Fruit fly (Drosophila melanogaster) whole organism, embryonic: ENCODE measurements around the gene Rab30.

ENCODE experiments used
- B-H2 ChIP-seq: fragments of 200-800 bp; sonication (Bioruptor generic); optimal IDR thresholded peaks from 2 replicates; lab custom pipeline; 2018; ENCODE audit warnings: missing biosample characterization, mild to moderate bottlenecking, missing genetic modification characterization
- CG10267 ChIP-seq: fragments of 200-800 bp; sonication (Bioruptor generic); optimal IDR thresholded peaks from 2 replicates; lab custom pipeline; 2018; ENCODE audit warnings: missing biosample characterization, mild to moderate bottlenecking, missing genetic modification characterization, moderate library complexity
- CG10565 ChIP-seq: fragments of 200-800 bp; sonication (Bioruptor generic); optimal IDR thresholded peaks from 3 replicates; lab custom pipeline; 2016; ENCODE audit warnings: missing biosample characterization, mild to moderate bottlenecking, missing genetic modification characterization
- CG13424 ChIP-seq: fragments of 200-800 bp; sonication (Bioruptor generic); optimal IDR thresholded peaks from 2 replicates; lab custom pipeline; 2019; ENCODE audit warnings: missing biosample characterization, mild to moderate bottlenecking, missing genetic modification characterization, moderate library complexity
- CG1832 ChIP-seq: fragments of 200-800 bp; sonication (Bioruptor generic); optimal IDR thresholded peaks from 2 replicates; lab custom pipeline; 2017; ENCODE audit warnings: missing biosample characterization, mild to moderate bottlenecking, missing genetic modification characterization, inconsistent platforms
- CG2116 ChIP-seq: fragments of 200-800 bp; sonication (Bioruptor generic); optimal IDR thresholded peaks from 3 replicates; lab custom pipeline; 2018; ENCODE audit warnings: missing biosample characterization, mild to moderate bottlenecking, missing genetic modification characterization
- CG30431 ChIP-seq: fragments of 200-800 bp; sonication (Bioruptor generic); optimal IDR thresholded peaks from 2 replicates; lab custom pipeline; 2017; ENCODE audit warnings: missing biosample characterization, missing genetic modification characterization
- CG34224 ChIP-seq: fragments of 200-800 bp; sonication (Bioruptor generic); IDR thresholded peaks from 3 replicates; pipeline ENCODE4 v1.3.6; 2022; ENCODE audit warnings: missing biosample characterization, missing genetic modification characterization; ENCODE audit not compliant: partially characterized antibody
- CG4282 ChIP-seq: fragments of 200-800 bp; sonication (Bioruptor generic); optimal IDR thresholded peaks from 2 replicates; lab custom pipeline; 2016; ENCODE audit warnings: missing biosample characterization, missing genetic modification characterization
- CG4328 ChIP-seq: fragments of 200-800 bp; sonication (Bioruptor generic); optimal IDR thresholded peaks from 3 replicates; lab custom pipeline; 2017; ENCODE audit warnings: missing biosample characterization, missing genetic modification reagents, missing genetic modification characterization
- CG6689 ChIP-seq: fragments of 200-800 bp; sonication (Bioruptor generic); IDR thresholded peaks from 2 replicates; pipeline ENCODE4 v1.3.6; 2022; ENCODE audit warnings: missing biosample characterization, missing genetic modification characterization
- CG7928 ChIP-seq: fragments of 200-800 bp; sonication (Bioruptor generic); optimal IDR thresholded peaks from 2 replicates; lab custom pipeline; 2017; ENCODE audit warnings: missing biosample characterization, mild to moderate bottlenecking, missing genetic modification characterization
- CG8089 ChIP-seq: fragments of 200-800 bp; sonication (Bioruptor generic); optimal IDR thresholded peaks from 3 replicates; lab custom pipeline; 2016; ENCODE audit warnings: missing biosample characterization, missing genetic modification characterization
- CG8478 ChIP-seq: fragments of >200 bp; optimal IDR thresholded peaks from 2 replicates; lab custom pipeline; 2018
- CTCF ChIP-seq: fragments of 200-800 bp; sonication (Bioruptor generic); optimal IDR thresholded peaks from 2 replicates; lab custom pipeline; 2017; ENCODE audit warnings: missing biosample characterization, mild to moderate bottlenecking, missing genetic modification characterization, moderate library complexity
- Dll ChIP-seq: fragments of 200-800 bp; sonication (Bioruptor generic); IDR thresholded peaks from 4 replicates; pipeline ENCODE4 v1.3.6; 2022; ENCODE audit warnings: missing biosample characterization, missing genetic modification characterization; ENCODE audit not compliant: partially characterized antibody
- Fer1 ChIP-seq: fragments of 200-800 bp; sonication (Bioruptor generic); optimal IDR thresholded peaks from 2 replicates; lab custom pipeline; 2017; ENCODE audit warnings: missing biosample characterization, mild to moderate bottlenecking, missing genetic modification characterization
- H2.0 ChIP-seq: fragments of 200-800 bp; sonication (Bioruptor generic); IDR thresholded peaks from 2 replicates; pipeline ENCODE4 v1.3.6; 2022; ENCODE audit warnings: missing biosample characterization, missing genetic modification characterization
- MESR4 ChIP-seq: fragments of 200-800 bp; sonication (Bioruptor generic); optimal IDR thresholded peaks from 2 replicates; lab custom pipeline; 2018; ENCODE audit warnings: missing biosample characterization, mild to moderate bottlenecking, missing genetic modification characterization, moderate library complexity
- Meics ChIP-seq: fragments of 200-800 bp; sonication (Bioruptor generic); optimal IDR thresholded peaks from 2 replicates; lab custom pipeline; 2017; ENCODE audit warnings: missing biosample characterization, mild to moderate bottlenecking, missing genetic modification characterization
- Oaz ChIP-seq: fragments of 200-800 bp; sonication (Bioruptor generic); IDR thresholded peaks from 2 replicates; pipeline ENCODE4 v1.3.6; 2022; ENCODE audit warnings: missing biosample characterization, missing genetic modification characterization
- Xrp1 ChIP-seq: fragments of 200-800 bp; sonication (Bioruptor generic); IDR thresholded peaks from 2 replicates; pipeline ENCODE4 v1.3.6; 2022; ENCODE audit warnings: missing biosample characterization, missing genetic modification characterization
- ara ChIP-seq: fragments of 200-800 bp; sonication (Bioruptor generic); IDR thresholded peaks from 2 replicates; pipeline ENCODE4 v1.3.6; 2022; ENCODE audit warnings: missing biosample characterization, missing genetic modification characterization
- chn ChIP-seq: fragments of 200-800 bp; sonication (Bioruptor generic); optimal IDR thresholded peaks from 2 replicates; lab custom pipeline; 2016; ENCODE audit warnings: missing biosample characterization, missing genetic modification characterization
- esg ChIP-seq: fragments of 200-800 bp; sonication (Bioruptor generic); conservative IDR thresholded peaks from 2 replicates; pipeline ENCODE4 v1.3.6; 2022; ENCODE audit warnings: missing biosample characterization, missing genetic modification characterization
- gem ChIP-seq: fragments of 200-800 bp; sonication (Bioruptor generic); optimal IDR thresholded peaks from 2 replicates; lab custom pipeline; 2019; ENCODE audit warnings: missing biosample characterization, mild to moderate bottlenecking, missing genetic modification characterization, moderate library complexity
- grau ChIP-seq: fragments of 200-800 bp; optimal IDR thresholded peaks from 3 replicates; lab custom pipeline; 2019; ENCODE audit warnings: missing biosample characterization, mild to moderate bottlenecking, missing genetic modification characterization, moderate library complexity
- nerfin-1 ChIP-seq: fragments of 200-800 bp; sonication (Bioruptor generic); optimal IDR thresholded peaks from 3 replicates; lab custom pipeline; 2019; ENCODE audit warnings: missing biosample characterization, mild to moderate bottlenecking, missing genetic modification characterization, moderate library complexity
- nom ChIP-seq: fragments of 200-800 bp; sonication (Bioruptor generic); optimal IDR thresholded peaks from 2 replicates; lab custom pipeline; 2017; ENCODE audit warnings: missing biosample characterization, missing genetic modification characterization, mild to moderate bottlenecking, moderate library complexity, missing genetic modification reagents
- onecut ChIP-seq: fragments of 200-800 bp; sonication (Bioruptor generic); IDR thresholded peaks from 2 replicates; pipeline ENCODE4 v1.3.6; 2022; ENCODE audit warnings: missing biosample characterization, missing genetic modification characterization
- pb ChIP-seq: fragments of 200-800 bp; sonication (Bioruptor generic); optimal IDR thresholded peaks from 3 replicates; lab custom pipeline; 2016; ENCODE audit warnings: missing biosample characterization, missing genetic modification characterization
- row ChIP-seq: fragments of 200-800 bp; sonication (Bioruptor generic); IDR thresholded peaks from 3 replicates; pipeline ENCODE4 v1.3.6; 2022; ENCODE audit warnings: missing biosample characterization, missing genetic modification characterization
- sqz ChIP-seq: fragments of 200-800 bp; sonication (Bioruptor generic); optimal IDR thresholded peaks from 3 replicates; lab custom pipeline; 2018; ENCODE audit warnings: missing biosample characterization, mild to moderate bottlenecking, missing genetic modification characterization
- stwl ChIP-seq: fragments of 200-800 bp; sonication (Bioruptor generic); optimal IDR thresholded peaks from 3 replicates; lab custom pipeline; 2018; ENCODE audit warnings: missing biosample characterization, mild to moderate bottlenecking, missing genetic modification characterization, moderate library complexity
- sug ChIP-seq: fragments of 200-800 bp; optimal IDR thresholded peaks from 2 replicates; lab custom pipeline; 2019; ENCODE audit warnings: missing biosample characterization, mild to moderate bottlenecking, missing genetic modification characterization, moderate library complexity
- tna ChIP-seq: fragments of 200-800 bp; sonication (Bioruptor generic); IDR thresholded peaks from 2 replicates; pipeline ENCODE4 v1.3.6; 2022; ENCODE audit warnings: missing biosample characterization, missing genetic modification characterization; ENCODE audit not compliant: partially characterized antibody
- vfl ChIP-seq: fragments of 200-800 bp; sonication (Bioruptor generic); optimal IDR thresholded peaks from 2 replicates; lab custom pipeline; 2016; ENCODE audit warnings: missing biosample characterization, missing genetic modification characterization
- vnd ChIP-seq: fragments of 200-800 bp; sonication (Bioruptor generic); IDR thresholded peaks from 3 replicates; pipeline ENCODE4 v1.3.6; 2022; ENCODE audit warnings: missing biosample characterization, missing genetic modification characterization; ENCODE audit not compliant: partially characterized antibody

Rab30 gene

dm6 chr2L:7051740-7052139 is 19.3 kb upstream of the Rab30 start:
- no peak for TF ChIP-seq H2.0 (GFP tag; lab: Robert Waterston, UW)
- TF ChIP-seq CG4282 (GFP tag; lab: Kevin White, UChicago) = no peak
- TF ChIP-seq row (GFP tag; lab: Robert Waterston, UW) = no peak
- no peak for TF ChIP-seq Xrp1 (GFP tag; lab: Robert Waterston, UW)
- no peak for TF ChIP-seq tna (GFP tag; lab: Robert Waterston, UW)
- TF ChIP-seq Fer1 = no peak
- TF ChIP-seq CTCF (GFP tag; lab: Kevin White, UChicago) = no peak
- no peak for TF ChIP-seq CG8089 (GFP tag; lab: Kevin White, UChicago)
- TF ChIP-seq chn (GFP tag; lab: Kevin White, UChicago) = no peak
- TF ChIP-seq Oaz (GFP tag; lab: Robert Waterston, UW) = no peak
- no peak for TF ChIP-seq CG2116 (GFP tag; lab: Kevin White, UChicago)
- TF ChIP-seq CG30431 = no peak
- TF ChIP-seq sqz (GFP tag; lab: Kevin White, UChicago) = no peak
- no peak for TF ChIP-seq gem (tag; lab: Kevin White, UChicago)
- no peak for TF ChIP-seq vfl (GFP tag; lab: Kevin White, UChicago)
- no peak for TF ChIP-seq CG6689
- TF ChIP-seq sug (tag; lab: Kevin White, UChicago) = no peak
- TF ChIP-seq nom (GFP tag; lab: Kevin White, UChicago) = no peak
- TF ChIP-seq, all 482 proteins: peak for 0

dm6 chr2L:7050492-7051182 is 18.2 kb upstream of the Rab30 start:
- TF ChIP-seq CG13424 (tag; lab: Kevin White, UChicago) (no peak), esg (no peak), MESR4 (GFP tag; lab: Kevin White, UChicago) (no peak), stwl (peak; percentile 67), vnd (no peak), CG1832 (GFP tag; lab: Kevin White, UChicago) (peak; percentile 60), CG10267 (tag; lab: Kevin White, UChicago) (peak; percentile 36), CG4328 (no peak), grau (tag; lab: Kevin White, UChicago) (peak; percentile 34), ara (0 out of 2 replicates have a peak, but pooled peaks have one; percentile 7), chn (GFP tag; lab: Kevin White, UChicago) (no peak), onecut (GFP tag; lab: Robert Waterston, UW) (peak; percentile 96), B-H2 (GFP tag; lab: Kevin White, UChicago) (no peak), Dll (GFP tag; lab: Robert Waterston, UW) (0 out of 4 replicates have a peak, but pooled peaks have one; percentile 8), Meics (GFP tag; lab: Kevin White, UChicago) (no peak), pb (GFP tag; lab: Kevin White, UChicago) (no peak), CG10565 (no peak), CG34224 (GFP tag; lab: Robert Waterston, UW) (no peak), nerfin-1 (tag; lab: Kevin White, UChicago) (peak; percentile 47), CG7928 (GFP tag; lab: Kevin White, UChicago) (no peak), CG8478 (lab: Kevin White, UChicago) (peak; percentile 33)
- TF ChIP-seq, all 482 proteins: peak for 9
